Worm (Caenorhabditis elegans) whole organism, early embryonic: Measurements from ENCODE around the gene srh-270.

Source experiments
- B0310.2 ChIP-seq: sonication (generic microtip); optimal IDR thresholded peaks from 2 replicates; lab custom pipeline; 2016; ENCODE audit warnings: mild to moderate bottlenecking, missing genetic modification characterization, missing compliant biosample characterization
- aly-1 ChIP-seq: sonication (generic microtip); optimal IDR thresholded peaks from 2 replicates; lab custom pipeline; 2016; ENCODE audit warnings: missing genetic modification characterization, missing compliant biosample characterization
- ama-1 ChIP-seq: fragments of 150-350 bp; optimal IDR thresholded peaks from 2 replicates; lab custom pipeline; 2014
- ceh-13 ChIP-seq: fragments of 200-800 bp; sonication (Bioruptor generic); optimal IDR thresholded peaks from 2 replicates; lab custom pipeline; 2018; ENCODE audit warnings: mild to moderate bottlenecking, missing genetic modification characterization, missing compliant biosample characterization
- ets-7 ChIP-seq: sonication (generic microtip); optimal IDR thresholded peaks from 2 replicates; lab custom pipeline; 2016; ENCODE audit warnings: missing genotype, missing genetic modification characterization, missing compliant biosample characterization
- flt-1 ChIP-seq: fragments of 200-800 bp; sonication (Bioruptor generic); IDR thresholded peaks from 2 replicates; pipeline ENCODE4 v1.3.6; 2022; ENCODE audit warnings: missing genetic modification characterization, missing compliant biosample characterization
- hmg-4 ChIP-seq: fragments of 200-800 bp; sonication (Bioruptor generic); optimal IDR thresholded peaks from 2 replicates; lab custom pipeline; 2018; ENCODE audit warnings: mild to moderate bottlenecking, missing genetic modification characterization, missing compliant biosample characterization
- hnd-1 ChIP-seq: sonication (generic microtip); optimal IDR thresholded peaks from 2 replicates; lab custom pipeline; 2016; ENCODE audit warnings: missing genetic modification characterization, missing compliant biosample characterization
- scrt-1 ChIP-seq: fragments of 200-800 bp; sonication (Bioruptor generic); IDR thresholded peaks from 2 replicates; pipeline ENCODE4 v1.3.6; 2022; ENCODE audit warnings: missing genetic modification characterization, missing compliant biosample characterization
- sea-1 ChIP-seq: fragments of 200-800 bp; sonication (Bioruptor generic); conservative IDR thresholded peaks from 2 replicates; pipeline ENCODE4 v1.3.6; 2022; ENCODE audit warnings: missing genetic modification characterization, missing compliant biosample characterization
- tbx-11 ChIP-seq: fragments of 200-800 bp; sonication (Bioruptor generic); IDR thresholded peaks from 2 replicates; pipeline ENCODE4 v1.3.6; 2022; ENCODE audit warnings: missing genetic modification characterization, missing compliant biosample characterization
- tbx-37 ChIP-seq: fragments of 200-800 bp; sonication (Bioruptor generic); conservative IDR thresholded peaks from 2 replicates; pipeline ENCODE4 v1.3.6; 2022; ENCODE audit warnings: missing genetic modification reagents, missing genetic modification characterization, missing compliant biosample characterization
- tra-4 ChIP-seq: sonication (generic microtip); optimal IDR thresholded peaks from 2 replicates; lab custom pipeline; 2017; ENCODE audit warnings: missing genetic modification characterization, missing compliant biosample characterization

ce11 chrV:2857842-2858241 lies 3.6 kb downstream of the srh-270 start, which contains the start of gene srj-55:
- no peak for TF ChIP-seq ama-1 (lab: Kevin White, UChicago)
- no peak for TF ChIP-seq flt-1
- no peak for TF ChIP-seq tbx-37 (GFP tag; lab: Robert Waterston, UW)
- no peak for TF ChIP-seq tbx-11
- no peak for TF ChIP-seq scrt-1 (GFP tag; lab: Robert Waterston, UW)
- TF ChIP-seq hnd-1 (tag; lab: Kevin White, UChicago): no peak
- no peak for TF ChIP-seq sea-1
- no peak for TF ChIP-seq hmg-4 (GFP tag; lab: Kevin White, UChicago)
- TF ChIP-seq B0310.2 (tag; lab: Kevin White, UChicago): no peak
- TF ChIP-seq ceh-13: no peak
- no peak for TF ChIP-seq tra-4 (tag; lab: Kevin White, UChicago)
- no peak for TF ChIP-seq aly-1 (tag; lab: Kevin White, UChicago)
- TF ChIP-seq ets-7 (tag; lab: Kevin White, UChicago): no peak
